Worm (Caenorhabditis elegans): ENCODE measurements around the gene rpl-7A.

rpl-7A gene

DNA sequence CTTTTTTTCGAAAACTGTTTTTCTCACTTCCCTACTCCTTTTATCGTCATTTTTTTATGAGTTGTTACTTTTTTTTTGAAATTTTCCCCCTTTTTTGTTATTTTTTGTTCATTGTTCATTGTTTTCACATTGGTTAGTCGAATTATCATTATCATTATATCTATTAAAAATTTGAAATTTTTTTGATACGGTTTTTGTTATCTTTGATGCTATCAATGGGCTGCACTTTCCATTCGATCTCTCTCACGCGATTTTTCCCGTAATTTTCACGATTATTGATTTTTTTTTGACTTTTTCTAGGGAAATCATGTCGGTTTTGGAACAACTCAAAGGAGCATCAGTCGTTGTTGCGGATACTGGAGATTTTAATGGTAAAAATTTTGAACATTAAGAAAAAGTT, 4.0 kb downstream of the rpl-7A start, which contains the start of gene tald-1:
TSS of gene tald-1 (plus strand) at position 301 of the 400 bp plus-strand sequence.
- TF ChIP-seq ceh-28 (tag; optimal IDR thresholded peaks at IDR 0.05) (peak; percentile 38), snpc-1.2 (GFP tag; IDR thresholded peaks at IDR 0.05) (peak; percentile 25; the same call in 1 of the 2 replicates), pqm-1 (tag; optimal IDR thresholded peaks at IDR 0.05) (peak; percentile 38), lin-29 (GFP tag; IDR thresholded peaks at IDR 0.05) (no peak), zfp-2 (tag; optimal IDR thresholded peaks at IDR 0.05) (no peak), F49E8.2 (tag; optimal IDR thresholded peaks at IDR 0.05; ENCODE audit: borderline replicate concordance) (no peak), Y105C5A.15 (GFP tag; IDR thresholded peaks at IDR 0.05) (no peak), daf-16 (GFP tag; optimal IDR thresholded peaks at IDR 0.05) (no peak), daf-16 (tag; optimal IDR thresholded peaks at IDR 0.05) (peak; percentile 0), F37D6.2 (tag; optimal IDR thresholded peaks at IDR 0.05) (no peak), Y75B8A.6 (GFP tag; IDR thresholded peaks at IDR 0.05) (no peak), daf-8 (GFP tag; IDR thresholded peaks at IDR 0.05) (no peak), php-3 (GFP tag; IDR thresholded peaks at IDR 0.05) (0 out of 2 replicates have a peak, but pooled peaks have one; percentile 13), spr-1 (tag; optimal IDR thresholded peaks at IDR 0.05) (no peak), cey-2 (tag; optimal IDR thresholded peaks at IDR 0.05; ENCODE audit: borderline replicate concordance, insufficient read depth) (no peak), T20F7.1 (GFP tag; optimal IDR thresholded peaks at IDR 0.05) (no peak), nhr-48 (tag; optimal IDR thresholded peaks at IDR 0.05) (no peak), zfp-3 (GFP tag; conservative IDR thresholded peaks at IDR 0.05) (no peak), tra-1 (GFP tag; IDR thresholded peaks at IDR 0.05) (no peak), zip-11 (GFP tag; IDR thresholded peaks at IDR 0.05) (no peak), dve-1 (tag; optimal IDR thresholded peaks at IDR 0.05; ENCODE audit: insufficient read depth) (peak; percentile 5), mep-1 (tag; optimal IDR thresholded peaks at IDR 0.05) (no peak), lim-7 (GFP tag; IDR thresholded peaks at IDR 0.05) (no peak), unc-39 (tag; optimal IDR thresholded peaks at IDR 0.05) (no peak), daf-19 (GFP tag; conservative IDR thresholded peaks at IDR 0.05) (no peak), nhr-25 (tag; optimal IDR thresholded peaks at IDR 0.05; ENCODE audit: borderline replicate concordance, insufficient read depth) (no peak), ceh-44 (GFP tag; IDR thresholded peaks at IDR 0.05) (no peak), R02D3.7 (tag; optimal IDR thresholded peaks at IDR 0.05) (no peak), zag-1 (tag; optimal IDR thresholded peaks at IDR 0.05) (no peak), nhr-111 (GFP tag; optimal IDR thresholded peaks at IDR 0.05) (no peak), dpl-1 (GFP tag; optimal IDR thresholded peaks at IDR 0.05) (no peak)

DNA sequence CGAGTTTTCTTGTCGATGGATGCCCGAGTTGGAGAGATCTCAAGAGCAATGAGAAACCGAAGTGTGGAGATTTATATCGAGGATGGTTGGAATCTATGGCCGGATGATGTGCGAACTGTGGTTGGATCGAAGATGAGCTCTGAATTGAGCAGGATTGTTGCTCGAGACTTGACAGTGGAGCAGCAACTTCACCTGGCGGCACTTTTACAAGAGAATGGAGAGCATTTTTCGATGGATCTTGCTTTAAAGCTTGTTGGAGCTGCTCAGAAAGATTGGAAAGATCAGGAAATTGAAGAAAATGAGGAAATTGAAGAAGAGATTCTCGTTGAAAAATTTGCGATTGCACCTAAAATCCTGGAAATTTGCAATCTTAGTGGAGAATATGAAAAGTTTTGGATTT, 21.3 kb downstream of the rpl-7A start:
- TF ChIP-seq sdz-12 (GFP tag; optimal IDR thresholded peaks at IDR 0.05) (no peak), set-16 (GFP tag; IDR thresholded peaks at IDR 0.05) (no peak), D1046.2 (GFP tag; IDR thresholded peaks at IDR 0.05) (no peak), unc-62 (GFP tag; optimal IDR thresholded peaks at IDR 0.05 in 1 of 2) (peak in 1 of 2 experiments; percentile 95), unc-62 (tag; optimal IDR thresholded peaks at IDR 0.05) (no peak), ZK546.5 (tag; optimal IDR thresholded peaks at IDR 0.05) (no peak), aha-1 (tag) (peak; percentile 53), ces-1 (GFP tag; optimal IDR thresholded peaks at IDR 0.05) (no peak)

DNA sequence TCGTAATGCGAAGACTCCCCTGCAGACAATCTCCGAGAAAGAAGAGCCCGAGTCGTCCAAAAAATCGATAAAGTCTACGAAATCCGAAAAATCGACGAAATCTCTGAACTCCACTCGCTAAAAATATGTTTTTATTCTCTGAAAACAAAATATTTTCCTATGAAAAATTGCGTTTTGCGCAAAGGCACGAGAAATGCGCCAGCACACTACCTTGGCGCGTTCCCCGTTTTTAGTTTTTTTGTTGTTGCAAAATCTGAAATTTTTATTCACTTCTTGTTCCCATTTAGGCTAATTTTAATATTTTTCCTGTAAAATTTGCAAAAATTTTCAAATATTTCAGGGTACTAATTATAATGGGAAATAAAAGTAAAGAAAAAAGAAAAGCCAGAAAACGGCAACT, 29.9 kb downstream of the rpl-7A start, which contains the start of gene F55F10.1:
TSS of gene F55F10.1 (plus strand) at position 341 of the 400 bp plus-strand sequence.
- peak; percentile 40 for TF ChIP-seq hlh-11 (tag; optimal IDR thresholded peaks at IDR 0.05)
- TF ChIP-seq fos-1 (tag; optimal IDR thresholded peaks at IDR 0.05) = no peak
- no peak for TF ChIP-seq saeg-2 (GFP tag; IDR thresholded peaks at IDR 0.05)
- no peak for TF ChIP-seq unc-130 (GFP tag; optimal IDR thresholded peaks at IDR 0.05)
- no peak for TF ChIP-seq F37D6.2 (tag; optimal IDR thresholded peaks at IDR 0.05)
- TF ChIP-seq lsy-2 (tag; optimal IDR thresholded peaks at IDR 0.05) = peak in 1 of 2 experiments; percentile 84
- TF ChIP-seq Y5F2A.4 (GFP tag; optimal IDR thresholded peaks at IDR 0.05) = no peak
- TF ChIP-seq lin-15B (tag; optimal IDR thresholded peaks at IDR 0.05) = no peak
- TF ChIP-seq F10B5.3 (tag; optimal IDR thresholded peaks at IDR 0.05) = no peak
- TF ChIP-seq ZK546.5 (tag; optimal IDR thresholded peaks at IDR 0.05) = no peak
- no peak for TF ChIP-seq mdl-1 (tag; optimal IDR thresholded peaks at IDR 0.05)
- no peak for TF ChIP-seq nhr-11 (tag; optimal IDR thresholded peaks at IDR 0.05)
- TF ChIP-seq nhr-76 (tag; optimal IDR thresholded peaks at IDR 0.05) = no peak
- no peak for TF ChIP-seq Y48G9A.11 (GFP tag; IDR thresholded peaks at IDR 0.05)
- TF ChIP-seq lin-38 (GFP tag; IDR thresholded peaks at IDR 0.05) = peak; percentile 87
- TF ChIP-seq set-16 (GFP tag; IDR thresholded peaks at IDR 0.05) = no peak
- TF ChIP-seq mep-1 (tag; optimal IDR thresholded peaks at IDR 0.05) = no peak
